Worm (Caenorhabditis elegans) whole organism, L4/young adult: ENCODE measurements around the gene C35A11.3.

Experiments used
- W03F9.2 ChIP-seq: fragments of 150-350 bp; optimal IDR thresholded peaks from 2 replicates; lab custom pipeline; 2014; ENCODE audit warnings: missing biosample characterization, missing genetic modification characterization
- him-1 ChIP-seq: sonication (generic microtip); optimal IDR thresholded peaks from 2 replicates; lab custom pipeline; 2016; ENCODE audit warnings: missing genotype, missing genetic modification reagents, missing genetic modification characterization, missing compliant biosample characterization

ce11 chrV:5351483-5351882 is 20.7 kb upstream of the C35A11.3 start, which contains the start of gene srd-9:
- TF ChIP-seq him-1 (tag; lab: Kevin White, UChicago) (no peak), W03F9.2 (tag; lab: Kevin White, UChicago) (no peak)
